Fruit fly (Drosophila melanogaster): ENCODE measurements around the gene Ccm3.

Gene Ccm3

dm6 chr3R:15342432-15342925, 29.3 kb upstream of the Ccm3 start (continued):
- TF ChIP-seq Ravus (GFP tag; IDR thresholded peaks at IDR 0.05), result no peak
- peak; percentile 15; the same call in 1 of the 2 replicates for TF ChIP-seq CG14441 (GFP tag; IDR thresholded peaks at IDR 0.05)
- 0 out of 2 replicates have a peak, but pooled peaks have one; percentile 32 for TF ChIP-seq Xrp1 (GFP tag; IDR thresholded peaks at IDR 0.05)
- no peak for TF ChIP-seq CG18619 (GFP tag; optimal IDR thresholded peaks at IDR 0.05)
- peak in 1 of 2 experiments; percentile 4 for TF ChIP-seq Pdp1 (GFP tag; optimal IDR thresholded peaks at IDR 0.05)
- no peak for TF ChIP-seq ac (GFP tag; optimal IDR thresholded peaks at IDR 0.05)
- 0 out of 2 replicates have a peak, but pooled peaks have one; percentile 25 for TF ChIP-seq CG10366 (GFP tag; IDR thresholded peaks at IDR 0.05)
- TF ChIP-seq pb (GFP tag; optimal IDR thresholded peaks at IDR 0.05), result no peak
- no peak for TF ChIP-seq CG17802 (tag; optimal IDR thresholded peaks at IDR 0.05)
- peak; percentile 12; the same call in 1 of the 3 replicates for TF ChIP-seq row (GFP tag; IDR thresholded peaks at IDR 0.05)
- TF ChIP-seq Awh (GFP tag; IDR thresholded peaks at IDR 0.05), result no peak
- TF ChIP-seq gce (GFP tag; IDR thresholded peaks at IDR 0.05), result no peak
- peak; percentile 16; the same call in 1 of the 2 replicates for TF ChIP-seq Scr (GFP tag; IDR thresholded peaks at IDR 0.05; ENCODE audit: partially characterized antibody)
- TF ChIP-seq Gug (GFP tag; IDR thresholded peaks at IDR 0.05), result peak; percentile 9; the same call in 2 of the 4 replicates
- peak; percentile 23; the same call in 1 of the 2 replicates for TF ChIP-seq chm (GFP tag; IDR thresholded peaks at IDR 0.05)
- TF ChIP-seq Sin3A (optimal IDR thresholded peaks at IDR 0.05), result no peak
- TF ChIP-seq esg (GFP tag; conservative IDR thresholded peaks at IDR 0.05), result peak; percentile 34; the same call in 1 of the 2 replicates
- TF ChIP-seq Poxn (GFP tag; IDR thresholded peaks at IDR 0.05), result no peak
- TF ChIP-seq tgo (GFP tag; IDR thresholded peaks at IDR 0.05), result peak; percentile 25; the same call in 2 of the 3 replicates
- TF ChIP-seq Rfx (GFP tag; IDR thresholded peaks at IDR 0.05), result peak; percentile 25; the same call in 1 of the 2 replicates
- TF ChIP-seq grau (tag; optimal IDR thresholded peaks at IDR 0.05), result peak; percentile 93
- no peak for TF ChIP-seq dmrt99B (tag; optimal IDR thresholded peaks at IDR 0.05)
- TF ChIP-seq sqz (GFP tag; optimal IDR thresholded peaks at IDR 0.05), result no peak
- no peak for TF ChIP-seq vvl (GFP tag; IDR thresholded peaks at IDR 0.05)
- no peak for TF ChIP-seq C15 (GFP tag; IDR thresholded peaks at IDR 0.05)
- no peak for TF ChIP-seq z (GFP tag; IDR thresholded peaks at IDR 0.05)
- no peak for TF ChIP-seq nerfin-1 (tag; optimal IDR thresholded peaks at IDR 0.05)
- TF ChIP-seq fd3F (GFP tag; optimal IDR thresholded peaks at IDR 0.05), result no peak
- no peak for TF ChIP-seq CG14014 (GFP tag; IDR thresholded peaks at IDR 0.05)
- no peak for TF ChIP-seq CG5953 (GFP tag; IDR thresholded peaks at IDR 0.05)
- peak; percentile 63 for TF ChIP-seq Blimp-1 (GFP tag; optimal IDR thresholded peaks at IDR 0.05)
- TF ChIP-seq D19A (tag; optimal IDR thresholded peaks at IDR 0.05), result no peak
- TF ChIP-seq Trl (optimal IDR thresholded peaks at IDR 0.05), result peak in 1 of 2 experiments; percentile 27
- TF ChIP-seq Trl (GFP tag; optimal IDR thresholded peaks at IDR 0.05), result no peak
- no peak for TF ChIP-seq odd (GFP tag; optimal IDR thresholded peaks at IDR 0.05)
- TF ChIP-seq Ssrp (tag; optimal IDR thresholded peaks at IDR 0.05), result no peak
- TF ChIP-seq CG16813 (GFP tag; IDR thresholded peaks at IDR 0.05; ENCODE audit: partially characterized antibody), result 0 out of 3 replicates have a peak, but pooled peaks have one; percentile 21
- TF ChIP-seq H2.0 (GFP tag; IDR thresholded peaks at IDR 0.05), result peak; percentile 7; the same call in 1 of the 2 replicates
- TF ChIP-seq prd (optimal IDR thresholded peaks at IDR 0.05), result no peak
- no peak for TF ChIP-seq prd (GFP tag; IDR thresholded peaks at IDR 0.05)
- peak; percentile 63 for TF ChIP-seq sens (GFP tag)
- no peak for TF ChIP-seq her (GFP tag; optimal IDR thresholded peaks at IDR 0.05)
- peak; percentile 4; the same call in 1 of the 2 replicates for TF ChIP-seq stc (GFP tag; IDR thresholded peaks at IDR 0.05)
- 0 out of 2 replicates have a peak, but pooled peaks have one; percentile 5 for TF ChIP-seq CG4730 (GFP tag; IDR thresholded peaks at IDR 0.05)
- no peak for TF ChIP-seq tna (GFP tag; IDR thresholded peaks at IDR 0.05; ENCODE audit: partially characterized antibody)
- 0 out of 3 replicates have a peak, but pooled peaks have one; percentile 9 for TF ChIP-seq CG11093 (GFP tag; IDR thresholded peaks at IDR 0.05)
- TF ChIP-seq dysf (GFP tag; IDR thresholded peaks at IDR 0.05), result peak; percentile 33; the same call in 1 of the 3 replicates
- no peak for TF ChIP-seq ttk (GFP tag; IDR thresholded peaks at IDR 0.05)
- TF ChIP-seq CG10959 (GFP tag; IDR thresholded peaks at IDR 0.05), result 0 out of 2 replicates have a peak, but pooled peaks have one; percentile 44
- TF ChIP-seq CG30020 (tag; optimal IDR thresholded peaks at IDR 0.05), result no peak
- TF ChIP-seq Neu2 (GFP tag; optimal IDR thresholded peaks at IDR 0.05; ENCODE audit: borderline replicate concordance), result no peak
